Fruit fly (Drosophila melanogaster) whole organism, embryonic: ENCODE measurements around the gene CG13601.
A peak's percentile ranks its signal among the peaks of the same experiment; 100 is the strongest.

ENCODE experiments used
- CG9876 ChIP-seq: fragments of 200-800 bp; sonication (Bioruptor generic); optimal IDR thresholded peaks from 2 replicates; lab custom pipeline; 2016; ENCODE audit warnings: missing biosample characterization, missing genetic modification characterization
- CoRest ChIP-seq: fragments of 200-800 bp; sonication (Bioruptor generic); optimal IDR thresholded peaks from 3 replicates; lab custom pipeline; 2018; ENCODE audit warnings: missing biosample characterization, mild to moderate bottlenecking, missing genetic modification characterization, moderate library complexity
- Hr78 ChIP-seq, 2 experiments: fragments of 200-800 bp in 1 of 2; fragments of >200 bp in 1 of 2; sonication (Bioruptor generic) in 1 of 2; optimal IDR thresholded peaks; 2 replicates each; lab custom pipeline; 2017 to 2019; ENCODE audit warnings: missing biosample characterization in 2 of 2, missing genetic modification characterization in 2 of 2, mild to moderate bottlenecking in 1 of 2, moderate library complexity in 1 of 2
- gt ChIP-seq: fragments of 200-800 bp; sonication (Bioruptor generic); IDR thresholded peaks from 2 replicates; pipeline ENCODE4 v1.3.6; 2022; ENCODE audit warnings: missing biosample characterization, missing genetic modification characterization
- hth ChIP-seq: fragments of >200 bp; optimal IDR thresholded peaks from 2 replicates; lab custom pipeline; 2017; ENCODE audit warnings: inconsistent platforms

- peak; percentile 16 for TF ChIP-seq CoRest (tag; lab: Kevin White, UChicago)
- TF ChIP-seq Hr78 (GFP tag; optimal IDR thresholded peaks at IDR 0.05; lab: Kevin White, UChicago), result peak in 1 of 2 experiments; percentile 5
- TF ChIP-seq gt (GFP tag; lab: Robert Waterston, UW), result no peak
- no peak for TF ChIP-seq hth (lab: Kevin White, UChicago)
- no peak for TF ChIP-seq CG9876
These were observed 37.5 kb downstream of the CG13601 start, which contains the start of gene Pli for dm6 chr3R:23889922-23890321.
